Worm (Caenorhabditis elegans) whole organism, L4/young adult: Measurements from ENCODE around the gene Y66C5A.2.

Experiments
- dao-5 ChIP-seq: sonication (generic microtip); optimal IDR thresholded peaks from 2 replicates; lab custom pipeline; 2016; ENCODE audit warnings: missing genotype, missing genetic modification characterization, moderate library complexity, missing compliant biosample characterization
- him-1 ChIP-seq: sonication (generic microtip); optimal IDR thresholded peaks from 2 replicates; lab custom pipeline; 2016; ENCODE audit warnings: missing genotype, missing genetic modification reagents, missing genetic modification characterization, missing compliant biosample characterization

DNA sequence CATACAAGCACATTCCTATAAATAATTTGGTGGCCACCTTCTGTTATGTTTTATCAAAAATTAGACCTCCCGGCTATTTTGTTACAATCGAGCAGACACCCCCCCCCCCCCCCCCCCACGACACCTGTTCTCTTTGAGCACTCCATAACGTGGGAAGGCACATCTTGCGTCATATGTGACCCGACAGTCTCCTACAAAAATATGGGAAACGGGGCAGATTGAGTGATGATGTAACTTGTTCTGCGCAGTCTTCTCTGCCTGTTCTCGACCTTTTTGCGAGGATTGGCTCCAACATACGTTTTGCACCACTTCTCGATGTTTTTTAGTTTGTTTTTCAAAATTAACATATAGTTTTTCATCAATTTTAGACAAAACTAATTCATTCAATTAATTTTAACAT lies 13.0 kb upstream of the Y66C5A.2 start:
- TF ChIP-seq him-1 (tag; lab: Kevin White, UChicago) (no peak), dao-5 (tag; lab: Kevin White, UChicago) (no peak)
